Worm (Caenorhabditis elegans) whole organism, young adult: ENCODE results near the gene clec-80.
A peak's percentile ranks its signal among the peaks of the same experiment; 100 is the strongest.

Experiments
- C06A6.2 ChIP-seq: fragments of 200-800 bp; sonication (Bioruptor generic); conservative IDR thresholded peaks from 2 replicates; pipeline ENCODE4 v1.3.6; 2022; ENCODE audit warnings: missing genetic modification characterization, missing compliant biosample characterization
- D2030.7 ChIP-seq: fragments of 200-800 bp; sonication (Bioruptor generic); IDR thresholded peaks from 2 replicates; pipeline ENCODE4 v1.3.6; 2022; ENCODE audit warnings: missing genetic modification reagents, missing genetic modification characterization, missing compliant biosample characterization
- F22D6.2 ChIP-seq: sonication (generic microtip); optimal IDR thresholded peaks from 2 replicates; lab custom pipeline; 2016; ENCODE audit warnings: mild to moderate bottlenecking, missing genetic modification characterization, missing compliant biosample characterization
- F23B12.7 ChIP-seq: sonication (generic microtip); optimal IDR thresholded peaks from 2 replicates; lab custom pipeline; 2017; ENCODE audit warnings: missing genetic modification characterization, mild to moderate bottlenecking, missing compliant biosample characterization, antibody characterized with exemption, moderate library complexity; ENCODE audit not compliant: insufficient read depth
- F37B4.10 ChIP-seq: fragments of 200-800 bp; sonication (Bioruptor generic); IDR thresholded peaks from 2 replicates; pipeline ENCODE4 v1.3.6; 2022; ENCODE audit warnings: missing genetic modification characterization, missing compliant biosample characterization
- K11D2.4 ChIP-seq: fragments of 200-800 bp; sonication (Bioruptor generic); IDR thresholded peaks from 2 replicates; pipeline ENCODE4 v1.3.6; 2022; ENCODE audit warnings: missing genetic modification reagents, missing genetic modification characterization, missing compliant biosample characterization
- K12H6.12 ChIP-seq: fragments of 200-800 bp; sonication (Bioruptor generic); optimal IDR thresholded peaks from 2 replicates; lab custom pipeline; 2018; ENCODE audit warnings: mild to moderate bottlenecking, missing genetic modification characterization, missing compliant biosample characterization
- Y53F4B.3 ChIP-seq: fragments of 200-800 bp; sonication (Bioruptor generic); IDR thresholded peaks from 2 replicates; pipeline ENCODE4 v1.3.6; 2022; ENCODE audit warnings: missing genetic modification reagents, missing genetic modification characterization, missing compliant biosample characterization
- akir-1 ChIP-seq: fragments of 200-800 bp; sonication (Bioruptor generic); optimal IDR thresholded peaks from 2 replicates; lab custom pipeline; 2018; ENCODE audit warnings: mild to moderate bottlenecking, missing genetic modification characterization, moderate library complexity, missing compliant biosample characterization
- aptf-3 ChIP-seq: fragments of 200-800 bp; sonication (Bioruptor generic); IDR thresholded peaks from 2 replicates; pipeline ENCODE4 v1.3.6; 2022; ENCODE audit warnings: missing genetic modification characterization, missing compliant biosample characterization
- atf-7 ChIP-seq: sonication (generic microtip); optimal IDR thresholded peaks from 2 replicates; lab custom pipeline; 2017; ENCODE audit warnings: mild to moderate bottlenecking, missing genetic modification characterization, missing compliant biosample characterization
- athp-1 ChIP-seq: sonication (generic microtip); optimal IDR thresholded peaks from 2 replicates; lab custom pipeline; 2017; ENCODE audit warnings: mild to moderate bottlenecking, missing genetic modification characterization, missing compliant biosample characterization
- attf-3 ChIP-seq: fragments of 200-800 bp; sonication (Bioruptor generic); conservative IDR thresholded peaks from 2 replicates; pipeline ENCODE4 v1.3.6; 2022; ENCODE audit warnings: missing genetic modification reagents, missing genetic modification characterization, missing compliant biosample characterization
- bed-2 ChIP-seq: fragments of 200-800 bp; sonication (Bioruptor generic); IDR thresholded peaks from 2 replicates; pipeline ENCODE4 v1.3.6; 2022; ENCODE audit warnings: missing genetic modification reagents, missing genetic modification characterization, missing compliant biosample characterization
- cebp-1 ChIP-seq, 2 experiments: fragments of 200-800 bp in 1 of 2; sonication (Bioruptor generic) in 1 of 2; sonication (generic microtip) in 1 of 2; IDR thresholded peaks in 1 of 2; optimal IDR thresholded peaks in 1 of 2; 2 replicates each; pipeline versions ENCODE4 v1.3.6 to Lab custom; 2017 to 2022; ENCODE audit warnings: missing compliant biosample characterization in 2 of 2, missing genetic modification characterization in 2 of 2, mild to moderate bottlenecking in 1 of 2, missing genetic modification reagents in 1 of 2, moderate library complexity in 1 of 2
- cebp-2 ChIP-seq: fragments of 200-800 bp; sonication (Bioruptor generic); IDR thresholded peaks from 2 replicates; pipeline ENCODE4 v1.3.6; 2022; ENCODE audit warnings: missing genetic modification characterization, missing compliant biosample characterization
- ceh-27 ChIP-seq: fragments of 200-800 bp; sonication (Bioruptor generic); optimal IDR thresholded peaks from 2 replicates; lab custom pipeline; 2018; ENCODE audit warnings: mild to moderate bottlenecking, missing genetic modification characterization, moderate library complexity, missing compliant biosample characterization
- ceh-58 ChIP-seq: fragments of 200-800 bp; sonication (Bioruptor generic); IDR thresholded peaks from 2 replicates; pipeline ENCODE4 v1.3.6; 2022; ENCODE audit warnings: missing genetic modification characterization, missing compliant biosample characterization
- die-1 ChIP-seq: sonication (generic microtip); optimal IDR thresholded peaks from 2 replicates; lab custom pipeline; 2016; ENCODE audit warnings: missing genotype, mild to moderate bottlenecking, missing genetic modification characterization, missing compliant biosample characterization
- dpff-1 ChIP-seq: sonication (generic microtip); optimal IDR thresholded peaks from 2 replicates; lab custom pipeline; 2017; ENCODE audit warnings: mild to moderate bottlenecking, missing genetic modification characterization, missing compliant biosample characterization
- egrh-3 ChIP-seq: fragments of 200-800 bp; sonication (Bioruptor generic); IDR thresholded peaks from 2 replicates; pipeline ENCODE4 v1.3.6; 2022; ENCODE audit warnings: missing genetic modification reagents, missing genetic modification characterization, missing compliant biosample characterization
- ekl-4 ChIP-seq: fragments of 200-800 bp; sonication (Bioruptor generic); IDR thresholded peaks from 2 replicates; pipeline ENCODE4 v1.3.6; 2022; ENCODE audit warnings: missing genetic modification reagents, missing genetic modification characterization, missing compliant biosample characterization
- ets-4 ChIP-seq: fragments of 200-800 bp; sonication (Bioruptor generic); optimal IDR thresholded peaks from 2 replicates; lab custom pipeline; 2018; ENCODE audit warnings: mild to moderate bottlenecking, missing genetic modification characterization, missing compliant biosample characterization
- hlh-26 ChIP-seq: fragments of 200-800 bp; sonication (Bioruptor generic); conservative IDR thresholded peaks from 2 replicates; pipeline ENCODE4 v1.3.6; 2022; ENCODE audit warnings: missing genetic modification reagents, missing genetic modification characterization, missing compliant biosample characterization
- hsf-1 ChIP-seq: fragments of 200-800 bp; sonication (Bioruptor generic); IDR thresholded peaks from 2 replicates; pipeline ENCODE4 v1.3.6; 2022; ENCODE audit warnings: missing genetic modification reagents, missing genetic modification characterization, missing compliant biosample characterization
- lag-1 ChIP-seq: fragments of 200-800 bp; sonication (Bioruptor generic); IDR thresholded peaks from 2 replicates; pipeline ENCODE4 v1.3.6; 2022; ENCODE audit warnings: missing genetic modification reagents, missing genetic modification characterization, missing compliant biosample characterization
- lin-35 ChIP-seq, 3 experiments: fragments of 150-350 bp in 2 of 3; sonication (generic microtip) in 1 of 3; optimal IDR thresholded peaks; 2 replicates each; lab custom pipeline; 2014 to 2018; ENCODE audit warnings: missing biosample characterization in 3 of 3, missing genetic modification characterization in 3 of 3, missing genetic modification reagents in 3 of 3
- lir-1 ChIP-seq: fragments of 200-800 bp; sonication (Bioruptor generic); conservative IDR thresholded peaks from 2 replicates; pipeline ENCODE4 v1.3.6; 2022; ENCODE audit warnings: missing genetic modification reagents, missing genetic modification characterization, missing compliant biosample characterization
- madf-10 ChIP-seq: sonication (generic microtip); optimal IDR thresholded peaks from 2 replicates; lab custom pipeline; 2016; ENCODE audit warnings: mild to moderate bottlenecking, missing genetic modification characterization, missing compliant biosample characterization
- madf-6 ChIP-seq: fragments of 200-800 bp; sonication (Bioruptor generic); IDR thresholded peaks from 2 replicates; pipeline ENCODE4 v1.3.6; 2022; ENCODE audit warnings: missing genetic modification reagents, missing genetic modification characterization, missing compliant biosample characterization
- madf-8 ChIP-seq: fragments of 200-800 bp; sonication (Bioruptor generic); conservative IDR thresholded peaks from 2 replicates; pipeline ENCODE4 v1.3.6; 2022; ENCODE audit warnings: missing genetic modification reagents, missing genetic modification characterization, missing compliant biosample characterization
- mcd-1 ChIP-seq: fragments of 200-800 bp; sonication (Bioruptor generic); IDR thresholded peaks from 2 replicates; pipeline ENCODE4 v1.3.6; 2022; ENCODE audit warnings: missing genetic modification reagents, missing genetic modification characterization, missing compliant biosample characterization
- nfya-2 ChIP-seq: fragments of 200-800 bp; sonication (Bioruptor generic); IDR thresholded peaks from 2 replicates; pipeline ENCODE4 v1.3.6; 2022; ENCODE audit warnings: missing genetic modification reagents, missing genetic modification characterization, missing compliant biosample characterization
- nfyb-1 ChIP-seq: fragments of 200-800 bp; sonication (Bioruptor generic); IDR thresholded peaks from 2 replicates; pipeline ENCODE4 v1.3.6; 2022; ENCODE audit warnings: missing genetic modification reagents, missing genetic modification characterization, missing compliant biosample characterization
- nhr-80 ChIP-seq: sonication (generic microtip); optimal IDR thresholded peaks from 2 replicates; lab custom pipeline; 2016; ENCODE audit warnings: missing genetic modification characterization, missing compliant biosample characterization
- somi-1 ChIP-seq: fragments of 200-800 bp; sonication (Bioruptor generic); optimal IDR thresholded peaks from 2 replicates; lab custom pipeline; 2018; ENCODE audit warnings: mild to moderate bottlenecking, missing genetic modification characterization, missing compliant biosample characterization
- tlf-1 ChIP-seq: fragments of 200-800 bp; sonication (Bioruptor generic); optimal IDR thresholded peaks from 2 replicates; lab custom pipeline; 2018; ENCODE audit warnings: mild to moderate bottlenecking, missing genetic modification characterization, missing compliant biosample characterization
- zim-3 ChIP-seq: sonication (generic microtip); optimal IDR thresholded peaks from 2 replicates; lab custom pipeline; 2017; ENCODE audit warnings: mild to moderate bottlenecking, missing genetic modification characterization, moderate library complexity, missing compliant biosample characterization
- ztf-25 ChIP-seq: fragments of 200-800 bp; sonication (Bioruptor generic); IDR thresholded peaks from 2 replicates; pipeline ENCODE4 v1.3.6; 2022; ENCODE audit warnings: missing genetic modification reagents, missing genetic modification characterization, missing compliant biosample characterization
- ztf-26 ChIP-seq: sonication (generic microtip); optimal IDR thresholded peaks from 2 replicates; lab custom pipeline; 2017; ENCODE audit warnings: missing genetic modification characterization, missing compliant biosample characterization

Gene clec-80

ce11 chrIV:2835364-2835763 is 11.8 kb downstream of the clec-80 start, which contains the start of gene clec-82 (continued):
- no peak for TF ChIP-seq madf-10 (tag; lab: Kevin White, UChicago)
- TF ChIP-seq lin-35 (GFP tag; optimal IDR thresholded peaks at IDR 0.05; lab: Kevin White, UChicago): no peak

- TF ChIP-seq lag-1 (GFP tag; lab: Robert Waterston, UW): no peak
- TF ChIP-seq nhr-80: peak; percentile 13
- TF ChIP-seq ceh-27 (GFP tag; lab: Kevin White, UChicago): no peak
- TF ChIP-seq die-1 (tag; lab: Kevin White, UChicago): no peak
Observed at ce11 chrIV:2838308-2838707, 14.8 kb downstream of the clec-80 start, which contains the start of gene Y54G2A.7. Gene Y54G2A.7 (plus strand): TSS chrIV:2838608.

ce11 chrIV:2841260-2841659 is 17.7 kb downstream of the clec-80 start, which contains the start of gene clec-83:
Gene clec-83 (minus strand): TSS chrIV:2841472.
- TF ChIP-seq akir-1 (GFP tag; lab: Kevin White, UChicago): no peak
- TF ChIP-seq lir-1 (GFP tag; lab: Robert Waterston, UW): no peak
- TF ChIP-seq F37B4.10 (GFP tag; lab: Robert Waterston, UW): no peak
- TF ChIP-seq ztf-25 (GFP tag; lab: Robert Waterston, UW): no peak
- TF ChIP-seq nhr-80: peak; percentile 62
- TF ChIP-seq tlf-1 (GFP tag; lab: Kevin White, UChicago): no peak
- TF ChIP-seq, all 124 proteins: peak for 1

- TF ChIP-seq ztf-26 (no peak), hsf-1 (no peak), madf-8 (GFP tag; lab: Robert Waterston, UW) (no peak), atf-7 (tag; lab: Kevin White, UChicago) (no peak), nfyb-1 (GFP tag; lab: Robert Waterston, UW) (no peak), F37B4.10 (GFP tag; lab: Robert Waterston, UW) (no peak), bed-2 (GFP tag; lab: Robert Waterston, UW) (no peak), attf-3 (GFP tag; lab: Robert Waterston, UW) (no peak), aptf-3 (GFP tag; lab: Robert Waterston, UW) (no peak), F22D6.2 (tag; lab: Kevin White, UChicago) (no peak), somi-1 (no peak), cebp-2 (no peak), hlh-26 (no peak), cebp-1 (GFP tag; IDR thresholded peaks at IDR 0.05; lab: Robert Waterston, UW) (no peak), cebp-1 (tag; optimal IDR thresholded peaks at IDR 0.05; lab: Kevin White, UChicago) (no peak), nfya-2 (GFP tag; lab: Robert Waterston, UW) (no peak), K12H6.12 (tag; lab: Kevin White, UChicago) (no peak), egrh-3 (no peak)
- TF ChIP-seq, all 124 proteins: peak for 0
Observed at ce11 chrIV:2842162-2842561, 18.6 kb downstream of the clec-80 start, which contains the start of gene clec-84. Gene clec-84 (plus strand): TSS chrIV:2842462.

ce11 chrIV:2843882-2844281 is 20.3 kb downstream of the clec-80 start, which contains the start of gene Y54G2A.15:
Gene Y54G2A.15 (minus strand): TSS chrIV:2843982.
- no peak for TF ChIP-seq ceh-58 (GFP tag; lab: Robert Waterston, UW)
- TF ChIP-seq D2030.7: no peak
- no peak for TF ChIP-seq ceh-27 (GFP tag; lab: Kevin White, UChicago)
- no peak for TF ChIP-seq ets-4 (GFP tag; lab: Kevin White, UChicago)
- TF ChIP-seq K11D2.4 (GFP tag; lab: Robert Waterston, UW): no peak
- TF ChIP-seq athp-1 (tag; lab: Kevin White, UChicago): no peak
- no peak for TF ChIP-seq F23B12.7 (tag; lab: Kevin White, UChicago)
- TF ChIP-seq C06A6.2: no peak
- TF ChIP-seq madf-6 (GFP tag; lab: Robert Waterston, UW): no peak
- TF ChIP-seq Y53F4B.3: no peak
- no peak for TF ChIP-seq dpff-1
- no peak for TF ChIP-seq ekl-4
- no peak for TF ChIP-seq zim-3
- no peak for TF ChIP-seq mcd-1 (GFP tag; lab: Robert Waterston, UW)
